Worm (Caenorhabditis elegans): ENCODE results near the gene ttr-12.

ce11 chrV:20573392-20573791 is 35.2 kb downstream of the ttr-12 start, which contains the start of gene F26F2.5:
- TF ChIP-seq W03F9.2 (tag; optimal IDR thresholded peaks at IDR 0.05): no peak
- TF ChIP-seq him-1 (tag; optimal IDR thresholded peaks at IDR 0.05): no peak
